Fruit fly (Drosophila melanogaster): ENCODE results near the gene U2af38.

Gene U2af38

DNA sequence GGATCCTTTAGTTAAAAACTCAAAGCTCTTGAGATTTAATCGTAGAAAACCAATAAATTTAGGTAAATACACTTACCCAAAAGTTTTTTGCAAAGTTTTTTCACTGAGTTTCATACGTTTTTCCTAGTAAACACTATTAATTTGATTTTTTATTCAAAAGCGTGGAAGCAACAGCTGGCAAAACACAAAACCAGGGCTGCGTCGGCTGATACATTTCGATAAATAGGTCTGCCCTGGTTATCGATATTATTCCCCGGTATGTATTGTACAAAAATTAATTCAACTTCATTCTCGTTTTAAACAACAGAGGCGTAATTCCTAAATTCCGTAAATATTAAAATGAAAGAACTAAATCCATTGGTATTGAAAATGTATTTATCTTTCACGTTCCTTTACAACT lies 22.9 kb downstream of the U2af38 start, which contains the start of gene Dus1 (continued):
- TF ChIP-seq CG17361 (GFP tag; IDR thresholded peaks at IDR 0.05) (0 out of 3 replicates have a peak, but pooled peaks have one; percentile 15), CG5245 (GFP tag; optimal IDR thresholded peaks at IDR 0.05) (no peak), Ptx1 (GFP tag; IDR thresholded peaks at IDR 0.05) (no peak), insv (GFP tag; optimal IDR thresholded peaks at IDR 0.05) (no peak), CG8924 (tag; optimal IDR thresholded peaks at IDR 0.05) (peak; percentile 24), CG11093 (GFP tag; IDR thresholded peaks at IDR 0.05) (no peak), CG8765 (GFP tag; IDR thresholded peaks at IDR 0.05) (no peak), klu (GFP tag; IDR thresholded peaks at IDR 0.05) (no peak), crp (GFP tag; optimal IDR thresholded peaks at IDR 0.05) (peak; percentile 35 to 90), Blimp-1 (GFP tag; optimal IDR thresholded peaks at IDR 0.05) (no peak), CG1647 (GFP tag; optimal IDR thresholded peaks at IDR 0.05) (no peak), scrt (GFP tag; optimal IDR thresholded peaks at IDR 0.05) (peak; percentile 94), CG4707 (GFP tag; optimal IDR thresholded peaks at IDR 0.05) (no peak), cato (GFP tag; optimal IDR thresholded peaks at IDR 0.05; ENCODE audit: borderline replicate concordance) (no peak), CG31441 (GFP tag; IDR thresholded peaks at IDR 0.05) (no peak), schlank (tag; optimal IDR thresholded peaks at IDR 0.05) (no peak), CG13424 (tag; optimal IDR thresholded peaks at IDR 0.05) (no peak), CoRest (tag; optimal IDR thresholded peaks at IDR 0.05) (no peak), btn (GFP tag; optimal IDR thresholded peaks at IDR 0.05) (no peak), kay (GFP tag; optimal IDR thresholded peaks at IDR 0.05) (no peak), repo (GFP tag; optimal IDR thresholded peaks at IDR 0.05) (no peak), chm (GFP tag; IDR thresholded peaks at IDR 0.05) (no peak), CG10267 (tag; optimal IDR thresholded peaks at IDR 0.05) (peak; percentile 57), pzg (GFP tag; optimal IDR thresholded peaks at IDR 0.05) (peak; percentile 71), CG10565 (GFP tag; optimal IDR thresholded peaks at IDR 0.05) (no peak), pan (optimal IDR thresholded peaks at IDR 0.05) (no peak), pan (GFP tag; optimal IDR thresholded peaks at IDR 0.05 in 1 of 2, IDR thresholded peaks at IDR 0.05 in 1 of 2) (no peak), CG15011 (GFP tag; optimal IDR thresholded peaks at IDR 0.05) (no peak), CG14014 (GFP tag; IDR thresholded peaks at IDR 0.05) (no peak), exex (tag; optimal IDR thresholded peaks at IDR 0.05) (no peak), CG16779 (GFP tag; IDR thresholded peaks at IDR 0.05) (no peak), YL-1 (GFP tag; optimal IDR thresholded peaks at IDR 0.05) (peak; percentile 89), CG7357 (GFP tag; IDR thresholded peaks at IDR 0.05) (no peak), grau (tag; optimal IDR thresholded peaks at IDR 0.05) (peak; percentile 7), Med (GFP tag) (peak; percentile 73), otp (GFP tag; IDR thresholded peaks at IDR 0.05) (no peak), CG8290 (GFP tag; optimal IDR thresholded peaks at IDR 0.05) (no peak), CG8290 (tag; optimal IDR thresholded peaks at IDR 0.05) (no peak), CG7556 (GFP tag; optimal IDR thresholded peaks at IDR 0.05) (no peak), Max (GFP tag; optimal IDR thresholded peaks at IDR 0.05) (no peak), Poxn (GFP tag; IDR thresholded peaks at IDR 0.05) (no peak), Dp (GFP tag; optimal IDR thresholded peaks at IDR 0.05) (peak; percentile 73), chinmo (GFP tag; IDR thresholded peaks at IDR 0.05; ENCODE audit: partially characterized antibody) (peak; percentile 63; the same call in 1 of the 4 replicates), Sox102F (GFP tag; optimal IDR thresholded peaks at IDR 0.05) (no peak), CG6791 (GFP tag; IDR thresholded peaks at IDR 0.05; ENCODE audit: partially characterized antibody) (peak; percentile 77), Chrac-16 (GFP tag; optimal IDR thresholded peaks at IDR 0.05) (no peak), CG4282 (GFP tag; optimal IDR thresholded peaks at IDR 0.05) (no peak), Asciz (GFP tag; optimal IDR thresholded peaks at IDR 0.05) (no peak), CG14710 (tag; optimal IDR thresholded peaks at IDR 0.05) (peak; percentile 54), CG7928 (GFP tag; optimal IDR thresholded peaks at IDR 0.05) (peak; percentile 97), Atf-2 (GFP tag; optimal IDR thresholded peaks at IDR 0.05) (no peak), CG4820 (GFP tag; optimal IDR thresholded peaks at IDR 0.05) (no peak)
